Worm (Caenorhabditis elegans) whole organism, late embryonic: ENCODE results near the gene arp-6.

Experiments used
- ama-1 ChIP-seq: fragments of 150-350 bp; optimal IDR thresholded peaks from 2 replicates; lab custom pipeline; 2014
- ceh-34 ChIP-seq: sonication (generic microtip); optimal IDR thresholded peaks from 2 replicates; lab custom pipeline; 2016; ENCODE audit warnings: mild to moderate bottlenecking, missing genetic modification characterization, missing compliant biosample characterization
- ceh-48 ChIP-seq: sonication (generic microtip); optimal IDR thresholded peaks from 2 replicates; lab custom pipeline; 2016; ENCODE audit warnings: missing genetic modification characterization, inconsistent platforms, missing compliant biosample characterization
- ceh-6 ChIP-seq: fragments of 200-800 bp; sonication (Bioruptor generic); optimal IDR thresholded peaks from 2 replicates; lab custom pipeline; 2018; ENCODE audit warnings: mild to moderate bottlenecking, missing genetic modification characterization, missing compliant biosample characterization
- elt-2 ChIP-seq: sonication (generic microtip); optimal IDR thresholded peaks from 2 replicates; lab custom pipeline; 2016; ENCODE audit warnings: missing genetic modification reagents, missing genetic modification characterization, missing compliant biosample characterization
- hlh-30 ChIP-seq: sonication (generic microtip); optimal IDR thresholded peaks from 2 replicates; lab custom pipeline; 2017; ENCODE audit warnings: antibody characterized with exemption, missing genetic modification characterization, missing compliant biosample characterization; ENCODE audit not compliant: insufficient read depth
- nhr-232 ChIP-seq: sonication (generic microtip); optimal IDR thresholded peaks from 2 replicates; lab custom pipeline; 2016; ENCODE audit warnings: missing genetic modification characterization, missing compliant biosample characterization
- pag-3 ChIP-seq: sonication (generic microtip); optimal IDR thresholded peaks from 2 replicates; lab custom pipeline; 2016; ENCODE audit warnings: missing compliant biosample characterization, missing genetic modification characterization, borderline replicate concordance
- pha-4 ChIP-seq: fragments of 150-350 bp; optimal IDR thresholded peaks from 2 replicates; lab custom pipeline; 2018; ENCODE audit warnings: missing biosample characterization, missing genetic modification reagents, missing genetic modification characterization
- pros-1 ChIP-seq: fragments of 150-350 bp; optimal IDR thresholded peaks from 2 replicates; lab custom pipeline; 2014; ENCODE audit warnings: missing biosample characterization, missing genetic modification reagents, missing genetic modification characterization
- rnt-1 ChIP-seq: sonication (generic microtip); optimal IDR thresholded peaks from 2 replicates; lab custom pipeline; 2016; ENCODE audit warnings: missing genetic modification characterization, missing compliant biosample characterization
- sdc-2 ChIP-seq: sonication (generic microtip); optimal IDR thresholded peaks from 2 replicates; lab custom pipeline; 2016; ENCODE audit warnings: missing genotype, missing genetic modification characterization, missing compliant biosample characterization
- tbx-2 ChIP-seq: sonication (generic microtip); optimal IDR thresholded peaks from 2 replicates; lab custom pipeline; 2016; ENCODE audit warnings: missing genetic modification characterization, missing compliant biosample characterization
- unc-42 ChIP-seq: sonication (generic microtip); optimal IDR thresholded peaks from 2 replicates; lab custom pipeline; 2016; ENCODE audit warnings: missing genotype, missing genetic modification characterization, missing compliant biosample characterization

DNA sequence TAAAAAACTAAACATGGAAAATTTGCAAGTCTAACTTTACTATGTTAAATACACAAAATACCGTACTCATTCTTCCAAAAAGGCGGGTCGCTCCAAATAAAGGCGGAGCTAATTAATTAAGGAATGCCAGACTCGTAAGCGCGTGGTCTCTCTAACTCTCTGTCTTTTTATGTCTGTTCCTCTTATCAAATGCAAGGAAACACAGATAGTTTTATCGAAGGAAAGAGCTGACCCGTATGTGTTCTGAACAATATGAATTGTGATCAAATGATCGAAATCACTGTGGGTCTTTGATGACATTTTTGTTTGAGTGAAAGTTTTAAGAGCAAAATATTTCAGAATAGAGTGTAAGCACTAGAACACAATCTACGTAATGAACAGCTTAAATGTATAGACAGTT, 35.7 kb downstream of the arp-6 start:
- TF ChIP-seq nhr-232 = no peak
- no peak for TF ChIP-seq pros-1
- TF ChIP-seq tbx-2 = no peak
- TF ChIP-seq hlh-30 (tag; lab: Kevin White, UChicago) = no peak
- TF ChIP-seq pha-4 (tag; lab: Kevin White, UChicago) = no peak
- TF ChIP-seq pag-3 (tag; lab: Kevin White, UChicago) = no peak
- TF ChIP-seq unc-42 (tag; lab: Kevin White, UChicago) = no peak
- no peak for TF ChIP-seq ceh-6 (GFP tag; lab: Kevin White, UChicago)
- no peak for TF ChIP-seq elt-2
- TF ChIP-seq ama-1 (lab: Kevin White, UChicago) = no peak
- no peak for TF ChIP-seq ceh-48 (tag; lab: Kevin White, UChicago)
- TF ChIP-seq ceh-34 (tag; lab: Kevin White, UChicago) = no peak
- no peak for TF ChIP-seq sdc-2 (tag; lab: Kevin White, UChicago)
- no peak for TF ChIP-seq rnt-1
